Worm (Caenorhabditis elegans) whole organism, L3 larva: ENCODE data around the gene srsx-5.

ENCODE experiments used
- aly-2 ChIP-seq: fragments of 150-350 bp; optimal IDR thresholded peaks from 2 replicates; lab custom pipeline; 2014; ENCODE audit warnings: missing biosample characterization, missing genetic modification characterization
- ama-1 ChIP-seq: fragments of 150-350 bp; optimal IDR thresholded peaks from 2 replicates; lab custom pipeline; 2018
- ceh-28 ChIP-seq: fragments of 150-350 bp; optimal IDR thresholded peaks from 2 replicates; lab custom pipeline; 2014; ENCODE audit warnings: missing biosample characterization, missing genetic modification reagents, missing genetic modification characterization
- ceh-9 ChIP-seq: sonication (generic microtip); optimal IDR thresholded peaks from 2 replicates; lab custom pipeline; 2018; ENCODE audit warnings: missing biosample characterization, missing genetic modification characterization
- daf-12 ChIP-seq: fragments of 150-350 bp; optimal IDR thresholded peaks from 2 replicates; lab custom pipeline; 2014; ENCODE audit warnings: missing biosample characterization, missing genetic modification reagents, missing genetic modification characterization
- egl-27 ChIP-seq: sonication (generic microtip); optimal IDR thresholded peaks from 4 replicates; lab custom pipeline; 2017; ENCODE audit warnings: missing biosample characterization, missing genetic modification reagents, missing genetic modification characterization
- egl-5 ChIP-seq: fragments of 150-350 bp; optimal IDR thresholded peaks from 2 replicates; lab custom pipeline; 2017; ENCODE audit warnings: missing biosample characterization, missing genetic modification reagents, missing genetic modification characterization, inconsistent platforms
- elt-1 ChIP-seq: fragments of 150-350 bp; optimal IDR thresholded peaks from 2 replicates; lab custom pipeline; 2014; ENCODE audit warnings: missing biosample characterization, missing genetic modification characterization
- elt-3 ChIP-seq, 3 experiments: fragments of 150-350 bp in 1 of 3; sonication (generic microtip) in 2 of 3; optimal IDR thresholded peaks; 2 replicates in 2 of 3; 4 replicates in 1 of 3; lab custom pipeline; 2014 to 2017; ENCODE audit warnings: missing biosample characterization in 3 of 3, missing genetic modification characterization in 3 of 3
- eor-1 ChIP-seq, 2 experiments: fragments of 150-350 bp; optimal IDR thresholded peaks; 2 replicates each; lab custom pipeline; 2014 to 2018; ENCODE audit warnings: missing biosample characterization in 2 of 2, missing genetic modification characterization in 2 of 2
- fkh-10 ChIP-seq: sonication (generic microtip); optimal IDR thresholded peaks from 2 replicates; lab custom pipeline; 2017; ENCODE audit warnings: missing biosample characterization, missing genetic modification reagents, missing genetic modification characterization
- fkh-2 ChIP-seq: fragments of 150-350 bp; optimal IDR thresholded peaks from 2 replicates; lab custom pipeline; 2014; ENCODE audit warnings: missing biosample characterization, missing genetic modification reagents, missing genetic modification characterization
- fos-1 ChIP-seq: fragments of 150-350 bp; optimal IDR thresholded peaks from 2 replicates; lab custom pipeline; 2014; ENCODE audit warnings: missing biosample characterization, missing genetic modification characterization
- hmg-11 ChIP-seq: sonication (generic microtip); optimal IDR thresholded peaks from 2 replicates; lab custom pipeline; 2016; ENCODE audit warnings: missing genetic modification characterization, missing compliant biosample characterization
- jun-1 ChIP-seq: fragments of 150-350 bp; optimal IDR thresholded peaks from 2 replicates; lab custom pipeline; 2014; ENCODE audit warnings: missing biosample characterization, missing genetic modification reagents, missing genetic modification characterization
- lin-15B ChIP-seq: fragments of 150-350 bp; optimal IDR thresholded peaks from 2 replicates; lab custom pipeline; 2014; ENCODE audit warnings: missing biosample characterization, missing genetic modification characterization
- lin-39 ChIP-seq: fragments of 150-350 bp; optimal IDR thresholded peaks from 2 replicates; lab custom pipeline; 2018; ENCODE audit warnings: missing biosample characterization, missing genetic modification reagents, missing genetic modification characterization
- mdl-1 ChIP-seq: fragments of 150-350 bp; optimal IDR thresholded peaks from 2 replicates; lab custom pipeline; 2014; ENCODE audit warnings: missing biosample characterization, missing genetic modification characterization
- mml-1 ChIP-seq: fragments of 150-350 bp; sonication (generic microtip); optimal IDR thresholded peaks from 3 replicates; lab custom pipeline; 2014; ENCODE audit warnings: missing biosample characterization, missing genetic modification characterization
- nhr-11 ChIP-seq: fragments of 150-350 bp; optimal IDR thresholded peaks from 2 replicates; lab custom pipeline; 2014; ENCODE audit warnings: missing biosample characterization, missing genetic modification characterization
- nhr-12 ChIP-seq: fragments of 150-350 bp; optimal IDR thresholded peaks from 2 replicates; lab custom pipeline; 2014; ENCODE audit warnings: missing biosample characterization, missing genetic modification characterization
- nhr-25 ChIP-seq: sonication (generic microtip); optimal IDR thresholded peaks from 2 replicates; lab custom pipeline; 2017; ENCODE audit warnings: missing biosample characterization, missing genetic modification characterization
- nhr-43 ChIP-seq: sonication (generic microtip); optimal IDR thresholded peaks from 2 replicates; lab custom pipeline; 2016; ENCODE audit warnings: mild to moderate bottlenecking, missing genetic modification characterization, missing compliant biosample characterization; ENCODE audit not compliant: poor library complexity, severe bottlenecking
- nhr-76 ChIP-seq: fragments of 150-350 bp; sonication (generic microtip); optimal IDR thresholded peaks from 5 replicates; lab custom pipeline; 2014; ENCODE audit warnings: missing biosample characterization, missing genetic modification characterization
- nhr-77 ChIP-seq: fragments of 150-350 bp; optimal IDR thresholded peaks from 2 replicates; lab custom pipeline; 2014; ENCODE audit warnings: missing biosample characterization, missing genetic modification characterization
- pha-4 ChIP-seq: fragments of 150-350 bp; optimal IDR thresholded peaks from 2 replicates; lab custom pipeline; 2014; ENCODE audit warnings: missing biosample characterization, missing genetic modification reagents, missing genetic modification characterization
- sea-2 ChIP-seq: fragments of 150-350 bp; sonication (generic microtip); optimal IDR thresholded peaks from 4 replicates; lab custom pipeline; 2014; ENCODE audit warnings: missing biosample characterization, missing genetic modification reagents, missing genetic modification characterization
- skn-1 ChIP-seq: fragments of 150-350 bp; optimal IDR thresholded peaks from 2 replicates; lab custom pipeline; 2014; ENCODE audit warnings: missing biosample characterization, missing genetic modification characterization
- unc-39 ChIP-seq: sonication (generic microtip); optimal IDR thresholded peaks from 4 replicates; lab custom pipeline; 2017; ENCODE audit warnings: missing biosample characterization, missing genetic modification characterization
- unc-62 ChIP-seq: fragments of 150-350 bp; sonication (generic microtip); optimal IDR thresholded peaks from 4 replicates; lab custom pipeline; 2014; ENCODE audit warnings: missing biosample characterization, missing genetic modification reagents, missing genetic modification characterization
- zag-1 ChIP-seq: fragments of 150-350 bp; optimal IDR thresholded peaks from 2 replicates; lab custom pipeline; 2014; ENCODE audit warnings: missing biosample characterization, missing genetic modification characterization

srsx-5 gene

ce11 chrV:7926784-7927183 is 2.0 kb upstream of the srsx-5 start, which contains the start of gene srsx-6:
Gene srsx-6, plus strand, starts transcription at chrV:7927084.
- no peak for TF ChIP-seq pha-4 (tag; lab: Kevin White, UChicago)
- TF ChIP-seq mml-1: no peak
- no peak for TF ChIP-seq zag-1 (tag; lab: Kevin White, UChicago)
- no peak for TF ChIP-seq nhr-11
- TF ChIP-seq elt-3 (tag; optimal IDR thresholded peaks at IDR 0.05; lab: Kevin White, UChicago): no peak
- no peak for TF ChIP-seq ama-1 (lab: Kevin White, UChicago)
- no peak for TF ChIP-seq elt-1 (tag; lab: Kevin White, UChicago)
- no peak for TF ChIP-seq lin-39 (tag; lab: Kevin White, UChicago)
- no peak for TF ChIP-seq nhr-76 (tag; lab: Kevin White, UChicago)
- TF ChIP-seq unc-39 (tag; lab: Kevin White, UChicago): no peak
- TF ChIP-seq nhr-12 (tag; lab: Kevin White, UChicago): no peak
- no peak for TF ChIP-seq sea-2 (GFP tag; lab: Kevin White, UChicago)
- TF ChIP-seq nhr-77 (tag; lab: Kevin White, UChicago): no peak
- no peak for TF ChIP-seq daf-12 (tag; lab: Kevin White, UChicago)
- TF ChIP-seq ceh-9 (tag; lab: Kevin White, UChicago): no peak
- no peak for TF ChIP-seq fkh-2 (tag; lab: Kevin White, UChicago)

ce11 chrV:7932998-7933397 is 4.2 kb downstream of the srsx-5 start, which contains the start of gene ncx-10:
Gene ncx-10, minus strand, starts transcription at chrV:7933098.
- TF ChIP-seq eor-1 (tag; optimal IDR thresholded peaks at IDR 0.05; lab: Kevin White, UChicago) (no peak), ceh-28 (tag; lab: Kevin White, UChicago) (no peak), sea-2 (GFP tag; lab: Kevin White, UChicago) (no peak), mdl-1 (tag; lab: Kevin White, UChicago) (no peak), lin-39 (tag; lab: Kevin White, UChicago) (no peak), zag-1 (tag; lab: Kevin White, UChicago) (no peak), elt-1 (tag; lab: Kevin White, UChicago) (no peak)

ce11 chrV:7937152-7937551 is 8.4 kb downstream of the srsx-5 start, which contains the start of gene srsx-3:
Gene srsx-3, minus strand, starts transcription at chrV:7937252.
- TF ChIP-seq fkh-10 (GFP tag; lab: Kevin White, UChicago) (no peak), aly-2 (tag; lab: Kevin White, UChicago) (no peak), lin-15B (no peak), hmg-11 (no peak)
- TF ChIP-seq, all 47 proteins: peak for 0

ce11 chrV:7940299-7940698 is 11.5 kb downstream of the srsx-5 start, which contains the start of gene srt-53:
Gene srt-53, minus strand, starts transcription at chrV:7940399.
- no peak for TF ChIP-seq nhr-25 (tag; lab: Kevin White, UChicago)
- TF ChIP-seq hmg-11: no peak
- TF ChIP-seq nhr-77 (tag; lab: Kevin White, UChicago): no peak
- TF ChIP-seq elt-1 (tag; lab: Kevin White, UChicago): no peak
- no peak for TF ChIP-seq eor-1 (tag; optimal IDR thresholded peaks at IDR 0.05; lab: Kevin White, UChicago)
- TF ChIP-seq elt-3 (tag; optimal IDR thresholded peaks at IDR 0.05; lab: Kevin White, UChicago): no peak
- TF ChIP-seq egl-27: no peak
- no peak for TF ChIP-seq daf-12 (tag; lab: Kevin White, UChicago)
- TF ChIP-seq zag-1 (tag; lab: Kevin White, UChicago): no peak
- no peak for TF ChIP-seq jun-1 (tag; lab: Kevin White, UChicago)
- no peak for TF ChIP-seq fos-1 (tag; lab: Kevin White, UChicago)
- TF ChIP-seq pha-4 (tag; lab: Kevin White, UChicago): no peak
- TF ChIP-seq fkh-10 (GFP tag; lab: Kevin White, UChicago): no peak
- no peak for TF ChIP-seq egl-5
- no peak for TF ChIP-seq lin-15B
- TF ChIP-seq, all 47 proteins: peak for 0

- TF ChIP-seq ceh-9 (tag; lab: Kevin White, UChicago) (no peak), unc-62 (GFP tag; lab: Kevin White, UChicago) (no peak), daf-12 (tag; lab: Kevin White, UChicago) (no peak), elt-3 (tag; optimal IDR thresholded peaks at IDR 0.05; lab: Kevin White, UChicago) (no peak), eor-1 (tag; optimal IDR thresholded peaks at IDR 0.05; lab: Kevin White, UChicago) (no peak), pha-4 (tag; lab: Kevin White, UChicago) (no peak), nhr-12 (tag; lab: Kevin White, UChicago) (no peak), nhr-43 (no peak), mdl-1 (tag; lab: Kevin White, UChicago) (no peak), nhr-77 (tag; lab: Kevin White, UChicago) (no peak), skn-1 (tag; lab: Kevin White, UChicago) (no peak), lin-39 (tag; lab: Kevin White, UChicago) (no peak), fos-1 (tag; lab: Kevin White, UChicago) (no peak), hmg-11 (no peak), zag-1 (tag; lab: Kevin White, UChicago) (no peak)
These were observed 14.8 kb downstream of the srsx-5 start, which contains the start of gene Y97E10B.1 for ce11 chrV:7943568-7943967. Gene Y97E10B.1, plus strand, starts transcription at chrV:7943868.
